Fruit fly (Drosophila melanogaster) whole organism, adult: ENCODE data around the gene Lcp65Ab1.

Experiments
- CG12768 ChIP-seq: fragments of 200-800 bp; sonication (Bioruptor generic); optimal IDR thresholded peaks from 2 replicates; lab custom pipeline; 2017; ENCODE audit warnings: missing biosample characterization, missing genetic modification characterization, mild to moderate bottlenecking, moderate library complexity, missing genetic modification reagents
- CG14711 ChIP-seq: fragments of 200-800 bp; sonication (Bioruptor generic); optimal IDR thresholded peaks from 2 replicates; lab custom pipeline; 2018; ENCODE audit warnings: missing biosample characterization, mild to moderate bottlenecking, missing genetic modification characterization, moderate library complexity
- CG33017 ChIP-seq: fragments of 200-800 bp; sonication (Bioruptor generic); optimal IDR thresholded peaks from 2 replicates; lab custom pipeline; 2018; ENCODE audit warnings: missing biosample characterization, mild to moderate bottlenecking, missing genetic modification characterization, moderate library complexity
- CG7045 ChIP-seq: fragments of 200-800 bp; sonication (Bioruptor generic); optimal IDR thresholded peaks from 2 replicates; lab custom pipeline; 2017; ENCODE audit warnings: missing biosample characterization, mild to moderate bottlenecking, missing genetic modification characterization
- CG7101 ChIP-seq: fragments of 200-800 bp; sonication (Bioruptor generic); optimal IDR thresholded peaks from 2 replicates; lab custom pipeline; 2018; ENCODE audit warnings: missing biosample characterization, mild to moderate bottlenecking, missing genetic modification characterization, moderate library complexity
- ovo ChIP-seq: fragments of 200-800 bp; sonication (Bioruptor generic); optimal IDR thresholded peaks from 2 replicates; lab custom pipeline; 2016; ENCODE audit warnings: missing biosample characterization, missing genetic modification characterization
- toe ChIP-seq: fragments of 200-800 bp; sonication (Bioruptor generic); optimal IDR thresholded peaks from 2 replicates; lab custom pipeline; 2016; ENCODE audit warnings: missing biosample characterization, missing genetic modification characterization

- no peak for TF ChIP-seq toe (GFP tag; lab: Kevin White, UChicago)
- TF ChIP-seq ovo (GFP tag; lab: Kevin White, UChicago), result no peak
- TF ChIP-seq CG7045 (GFP tag; lab: Kevin White, UChicago), result no peak
- TF ChIP-seq CG14711, result no peak
- TF ChIP-seq CG7101 (tag; lab: Kevin White, UChicago), result no peak
- TF ChIP-seq CG12768 (GFP tag; lab: Kevin White, UChicago), result no peak
- no peak for TF ChIP-seq CG33017 (tag; lab: Kevin White, UChicago)
These were observed 32.5 kb upstream of the Lcp65Ab1 start for dm6 chr3L:6116881-6117280.
